Worm (Caenorhabditis elegans) whole organism, L1 larva: Measurements from ENCODE around the gene prmt-5.

Source experiments
- ama-1 ChIP-seq: fragments of 150-350 bp; optimal IDR thresholded peaks from 2 replicates; lab custom pipeline; 2014
- elt-3 ChIP-seq, 6 experiments: fragments of 150-350 bp in 1 of 6; sonication (generic microtip); optimal IDR thresholded peaks; 2 replicates each; lab custom pipeline; 2017 to 2018; ENCODE audit warnings: missing biosample characterization in 6 of 6, missing genetic modification characterization in 6 of 6, inconsistent platforms in 1 of 6
- fkh-10 ChIP-seq: sonication (generic microtip); optimal IDR thresholded peaks from 2 replicates; lab custom pipeline; 2017; ENCODE audit warnings: missing biosample characterization, missing genetic modification reagents, missing genetic modification characterization
- lin-14 ChIP-seq: fragments of 200-800 bp; sonication (Bioruptor generic); optimal IDR thresholded peaks from 2 replicates; lab custom pipeline; 2018; ENCODE audit warnings: mild to moderate bottlenecking, missing genetic modification characterization, moderate library complexity, missing compliant biosample characterization
- nhr-11 ChIP-seq: fragments of 150-350 bp; optimal IDR thresholded peaks from 2 replicates; lab custom pipeline; 2014; ENCODE audit warnings: missing biosample characterization, missing genetic modification characterization
- nhr-28 ChIP-seq: fragments of 150-350 bp; optimal IDR thresholded peaks from 2 replicates; lab custom pipeline; 2014; ENCODE audit warnings: missing biosample characterization, missing genetic modification characterization
- pag-3 ChIP-seq: sonication (generic microtip); optimal IDR thresholded peaks from 2 replicates; lab custom pipeline; 2017; ENCODE audit warnings: missing genetic modification characterization, mild to moderate bottlenecking, missing compliant biosample characterization, antibody characterized with exemption, borderline replicate concordance; ENCODE audit not compliant: insufficient read depth
- pax-3 ChIP-seq: fragments of 200-800 bp; sonication (Bioruptor generic); optimal IDR thresholded peaks from 2 replicates; lab custom pipeline; 2018; ENCODE audit warnings: mild to moderate bottlenecking, missing genetic modification characterization, moderate library complexity, missing compliant biosample characterization
- pqm-1 ChIP-seq: sonication (generic microtip); optimal IDR thresholded peaks from 3 replicates; lab custom pipeline; 2017; ENCODE audit warnings: missing biosample characterization, missing genetic modification characterization
- rnt-1 ChIP-seq: sonication (generic microtip); optimal IDR thresholded peaks from 2 replicates; lab custom pipeline; 2016; ENCODE audit warnings: mild to moderate bottlenecking, missing genetic modification characterization, moderate library complexity, missing compliant biosample characterization
- skn-1 ChIP-seq: fragments of 150-350 bp; optimal IDR thresholded peaks from 2 replicates; lab custom pipeline; 2014; ENCODE audit warnings: missing biosample characterization, missing genetic modification characterization
- snpc-4 ChIP-seq: fragments of 150-350 bp; optimal IDR thresholded peaks from 2 replicates; lab custom pipeline; 2014; ENCODE audit warnings: missing biosample characterization, missing genetic modification characterization
- tbx-2 ChIP-seq: sonication (generic microtip); optimal IDR thresholded peaks from 2 replicates; lab custom pipeline; 2016; ENCODE audit warnings: missing genetic modification characterization, missing compliant biosample characterization
- unc-130 ChIP-seq: fragments of 150-350 bp; optimal IDR thresholded peaks from 2 replicates; lab custom pipeline; 2017; ENCODE audit warnings: missing biosample characterization, missing genetic modification characterization, inconsistent platforms

DNA sequence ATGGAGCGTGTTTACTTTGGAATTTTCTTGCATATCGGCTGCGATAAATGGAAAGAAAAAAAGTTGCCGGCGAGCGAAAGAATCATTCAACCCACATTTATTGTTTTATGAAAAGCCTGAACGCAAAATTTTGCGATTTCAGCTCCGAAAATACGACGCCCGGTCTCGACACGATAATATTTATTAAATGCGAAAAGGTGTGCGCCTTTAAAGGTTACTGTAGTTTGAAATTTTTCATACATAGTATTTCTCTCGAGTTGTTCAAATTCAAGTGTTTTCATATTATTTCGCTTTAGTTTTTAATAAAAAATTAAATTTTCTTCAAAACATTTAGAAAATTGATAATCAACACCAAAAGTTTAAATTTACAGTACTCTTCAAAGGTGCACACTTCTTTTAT is 21.4 kb upstream of the prmt-5 start, which contains the start of gene syx-16:
- TF ChIP-seq fkh-10 (GFP tag; lab: Kevin White, UChicago) (no peak), skn-1 (tag; lab: Kevin White, UChicago) (no peak), nhr-11 (no peak), pax-3 (tag; lab: Kevin White, UChicago) (no peak), tbx-2 (no peak), ama-1 (lab: Kevin White, UChicago) (no peak), pqm-1 (no peak), elt-3 (tag; optimal IDR thresholded peaks at IDR 0.05; lab: Kevin White, UChicago) (no peak), lin-14 (GFP tag; lab: Kevin White, UChicago) (no peak), snpc-4 (no peak), pag-3 (tag; lab: Kevin White, UChicago) (no peak), rnt-1 (tag; lab: Kevin White, UChicago) (no peak), nhr-28 (tag; lab: Kevin White, UChicago) (no peak), unc-130 (no peak)
